Worm (Caenorhabditis elegans): ENCODE data around the gene far-4.

Gene far-4

DNA sequence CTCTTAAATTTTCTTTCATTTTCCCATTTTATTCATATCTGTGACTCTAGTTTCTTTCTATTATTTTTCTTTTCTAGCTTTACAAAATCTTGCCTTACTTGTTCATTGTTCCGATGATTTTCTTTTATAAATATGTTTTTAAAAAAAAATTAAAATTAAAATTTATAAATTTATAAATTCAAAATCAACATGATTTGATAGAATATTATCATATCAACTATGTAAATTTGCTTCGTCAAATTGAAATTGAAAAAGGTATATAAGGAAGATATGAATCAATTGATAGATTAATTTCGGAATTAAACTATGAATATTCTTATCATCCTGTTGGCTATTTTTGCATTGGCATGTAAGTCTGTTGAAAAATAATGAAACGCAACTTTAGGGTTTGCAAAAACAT is 33.8 kb upstream of the far-4 start, which contains the start of gene W07G4.1:
Gene W07G4.1, plus strand, starts transcription at position 301 of the 400 bp plus-strand sequence.
- TF ChIP-seq snu-23 (GFP tag; optimal IDR thresholded peaks at IDR 0.05) (no peak), alr-1 (tag; optimal IDR thresholded peaks at IDR 0.05; ENCODE audit: borderline replicate concordance) (no peak), blmp-1 (tag; optimal IDR thresholded peaks at IDR 0.05) (no peak), nhr-237 (tag; optimal IDR thresholded peaks at IDR 0.05) (no peak), sox-4 (tag; optimal IDR thresholded peaks at IDR 0.05) (no peak), egl-27 (tag; optimal IDR thresholded peaks at IDR 0.05) (no peak), C16A3.4 (tag; optimal IDR thresholded peaks at IDR 0.05) (no peak), lin-15B (tag; optimal IDR thresholded peaks at IDR 0.05) (no peak), nhr-47 (tag; optimal IDR thresholded peaks at IDR 0.05) (no peak), nhr-77 (tag; optimal IDR thresholded peaks at IDR 0.05) (no peak), lin-14 (GFP tag; optimal IDR thresholded peaks at IDR 0.05) (no peak), ztf-4 (tag; optimal IDR thresholded peaks at IDR 0.05) (no peak), pqm-1 (tag; optimal IDR thresholded peaks at IDR 0.05) (no peak), nhr-71 (tag; optimal IDR thresholded peaks at IDR 0.05) (no peak), nhr-11 (tag; optimal IDR thresholded peaks at IDR 0.05) (no peak), mef-2 (tag; optimal IDR thresholded peaks at IDR 0.05) (no peak), ces-1 (GFP tag; optimal IDR thresholded peaks at IDR 0.05) (no peak), ceh-82 (tag; optimal IDR thresholded peaks at IDR 0.05) (no peak), nhr-28 (tag; optimal IDR thresholded peaks at IDR 0.05) (no peak)

ce11 chrV:13028871-13029270 is 29.4 kb upstream of the far-4 start:
- TF ChIP-seq pag-3 (tag; optimal IDR thresholded peaks at IDR 0.05; ENCODE audit: borderline replicate concordance, insufficient read depth) (no peak), efl-1 (optimal IDR thresholded peaks at IDR 0.05) (no peak), efl-1 (GFP tag; optimal IDR thresholded peaks at IDR 0.05 in 1 of 2) (peak in 1 of 2 experiments; percentile 58), ceh-8 (GFP tag; optimal IDR thresholded peaks at IDR 0.05) (no peak), unc-130 (tag; optimal IDR thresholded peaks at IDR 0.05) (no peak), unc-62 (GFP tag; optimal IDR thresholded peaks at IDR 0.05) (no peak), unc-86 (tag; optimal IDR thresholded peaks at IDR 0.05) (peak; percentile 52)

DNA sequence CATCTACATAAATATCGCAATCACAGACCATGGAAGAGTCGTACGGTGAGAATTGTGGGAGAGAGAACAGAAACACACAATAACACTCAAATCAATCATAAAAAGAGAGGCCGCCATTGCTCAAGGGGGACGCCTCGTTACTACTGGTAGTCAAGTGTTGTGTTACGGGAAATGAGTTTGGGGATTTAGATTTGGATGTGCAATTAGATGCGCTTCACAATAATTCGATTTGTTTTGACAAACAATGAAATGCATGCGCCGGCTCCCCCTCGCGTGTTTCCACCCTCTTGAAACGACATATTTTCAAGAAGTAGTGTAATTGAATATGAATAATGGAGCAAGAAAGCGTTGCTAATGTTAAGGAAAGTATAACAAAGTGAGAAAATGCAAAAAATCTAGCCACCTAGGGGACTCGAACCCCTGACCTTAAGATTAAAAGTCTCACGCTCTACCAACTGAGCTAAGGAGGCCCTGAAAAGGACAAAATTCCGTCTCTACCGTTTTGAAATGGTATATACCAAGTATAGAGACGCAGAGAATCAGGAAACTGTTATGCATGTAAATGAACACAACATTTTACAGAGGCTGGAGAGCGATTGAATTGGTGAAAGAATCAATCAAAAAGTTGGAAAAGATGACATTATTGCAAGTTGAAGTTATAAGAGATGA is 27.3 kb upstream of the far-4 start:
- TF ChIP-seq ceh-8 (GFP tag; optimal IDR thresholded peaks at IDR 0.05) = no peak
- TF ChIP-seq lin-35 (GFP tag; optimal IDR thresholded peaks at IDR 0.05) = peak in 1 of 2 experiments; percentile 20
- no peak for TF ChIP-seq nhr-76 (tag; optimal IDR thresholded peaks at IDR 0.05)
- no peak for TF ChIP-seq alr-1 (tag; optimal IDR thresholded peaks at IDR 0.05; ENCODE audit: borderline replicate concordance)
- TF ChIP-seq zag-1 (tag; optimal IDR thresholded peaks at IDR 0.05) = no peak
- no peak for TF ChIP-seq snu-23 (GFP tag; optimal IDR thresholded peaks at IDR 0.05)
- no peak for TF ChIP-seq nhr-11 (tag; optimal IDR thresholded peaks at IDR 0.05)
- TF ChIP-seq lin-14 (GFP tag; optimal IDR thresholded peaks at IDR 0.05) = peak; percentile 20
- TF ChIP-seq nhr-85 (tag) = peak; percentile 10

ce11 chrV:13025283-13025682 is 25.8 kb upstream of the far-4 start:
- no peak for TF ChIP-seq skn-1 (tag; optimal IDR thresholded peaks at IDR 0.05)
- TF ChIP-seq alr-1 (tag; optimal IDR thresholded peaks at IDR 0.05; ENCODE audit: borderline replicate concordance) = no peak
- no peak for TF ChIP-seq F16B12.6 (tag; optimal IDR thresholded peaks at IDR 0.05)
- no peak for TF ChIP-seq fkh-8 (tag; optimal IDR thresholded peaks at IDR 0.05)
- no peak for TF ChIP-seq sup-37 (GFP tag; optimal IDR thresholded peaks at IDR 0.05)
- TF ChIP-seq lin-39 (tag; optimal IDR thresholded peaks at IDR 0.05) = no peak

DNA sequence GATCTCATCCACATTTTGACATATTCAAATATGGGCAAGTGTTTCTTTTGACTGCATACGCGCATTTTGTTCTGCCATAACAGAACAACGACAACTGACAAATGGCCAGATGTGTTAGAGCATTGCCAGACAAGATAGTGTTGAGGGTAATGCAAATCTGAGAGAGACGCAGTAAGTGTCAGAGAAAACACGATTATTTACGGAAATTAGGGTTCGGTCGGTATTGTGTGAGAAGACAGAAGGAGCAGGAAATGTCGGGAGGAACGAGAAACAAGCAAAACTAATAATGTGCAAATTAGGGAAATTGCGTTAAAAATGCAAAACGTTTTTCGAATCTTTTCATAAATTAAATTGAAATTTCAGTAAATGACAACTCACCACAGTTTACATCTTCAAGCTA is 25.0 kb upstream of the far-4 start:
- TF ChIP-seq swsn-7 (tag; optimal IDR thresholded peaks at IDR 0.05) = no peak
- no peak for TF ChIP-seq nhr-20 (tag; optimal IDR thresholded peaks at IDR 0.05)
- no peak for TF ChIP-seq hpl-2 (GFP tag; optimal IDR thresholded peaks at IDR 0.05)
- no peak for TF ChIP-seq alr-1 (tag; optimal IDR thresholded peaks at IDR 0.05; ENCODE audit: borderline replicate concordance)
- no peak for TF ChIP-seq sox-4 (tag; optimal IDR thresholded peaks at IDR 0.05)
- TF ChIP-seq dpl-1 (GFP tag; optimal IDR thresholded peaks at IDR 0.05) = no peak
- peak; percentile 33 for TF ChIP-seq lin-14 (GFP tag; optimal IDR thresholded peaks at IDR 0.05)
- no peak for TF ChIP-seq skn-1 (tag; optimal IDR thresholded peaks at IDR 0.05)

All from whole organism, L1 larva.